Worm (Caenorhabditis elegans) whole organism, L4 larva: ENCODE measurements around the gene K08D8.9.

Source experiments
- arid-1 ChIP-seq: fragments of 200-800 bp; sonication (Bioruptor generic); conservative IDR thresholded peaks from 2 replicates; pipeline ENCODE4 v1.3.6; 2022; ENCODE audit warnings: missing genetic modification reagents, missing genetic modification characterization, missing compliant biosample characterization
- duxl-1 ChIP-seq: sonication (generic microtip); optimal IDR thresholded peaks from 2 replicates; lab custom pipeline; 2016; ENCODE audit warnings: mild to moderate bottlenecking, missing genetic modification characterization, moderate library complexity, missing compliant biosample characterization; ENCODE audit not compliant: poor library complexity

ce11 chrIV:12900267-12900666 is 775 bp downstream of the K08D8.9 start, which contains the start of gene K08D8.10:
- TF ChIP-seq arid-1 = no peak
- no peak for TF ChIP-seq duxl-1 (tag; lab: Kevin White, UChicago)
